Fruit fly (Drosophila melanogaster) whole organism, embryonic: ENCODE measurements around the gene shv.

ENCODE experiments used
- ATbp ChIP-seq: fragments of 200-800 bp; sonication (Bioruptor generic); optimal IDR thresholded peaks from 2 replicates; lab custom pipeline; 2017; ENCODE audit warnings: missing biosample characterization, mild to moderate bottlenecking, missing genetic modification characterization, missing genetic modification reagents
- Asciz ChIP-seq: fragments of 200-800 bp; sonication (Bioruptor generic); optimal IDR thresholded peaks from 2 replicates; lab custom pipeline; 2017; ENCODE audit warnings: missing biosample characterization, mild to moderate bottlenecking, missing genetic modification characterization, missing genetic modification reagents
- CG10565 ChIP-seq: fragments of 200-800 bp; sonication (Bioruptor generic); optimal IDR thresholded peaks from 3 replicates; lab custom pipeline; 2016; ENCODE audit warnings: missing biosample characterization, mild to moderate bottlenecking, missing genetic modification characterization
- CG11398 ChIP-seq: fragments of 200-800 bp; sonication (Bioruptor generic); optimal IDR thresholded peaks from 2 replicates; lab custom pipeline; 2016; ENCODE audit warnings: missing biosample characterization, missing genetic modification characterization
- CG11723 ChIP-seq: fragments of 200-800 bp; sonication (Bioruptor generic); optimal IDR thresholded peaks from 2 replicates; lab custom pipeline; 2017; ENCODE audit warnings: missing biosample characterization, mild to moderate bottlenecking, missing genetic modification characterization
- CG12391 ChIP-seq: fragments of 200-800 bp; sonication (Bioruptor generic); optimal IDR thresholded peaks from 3 replicates; lab custom pipeline; 2018; ENCODE audit warnings: missing biosample characterization, mild to moderate bottlenecking, missing genetic modification characterization, moderate library complexity
- CG17359 ChIP-seq: fragments of 200-800 bp; sonication (Bioruptor generic); optimal IDR thresholded peaks from 3 replicates; lab custom pipeline; 2018; ENCODE audit warnings: missing biosample characterization, mild to moderate bottlenecking, missing genetic modification characterization, moderate library complexity
- CG17361 ChIP-seq: fragments of 200-800 bp; sonication (Bioruptor generic); IDR thresholded peaks from 3 replicates; pipeline ENCODE4 v1.3.6; 2022; ENCODE audit warnings: missing biosample characterization, missing genetic modification characterization
- CG2199 ChIP-seq: fragments of 200-800 bp; sonication (Bioruptor generic); IDR thresholded peaks from 3 replicates; pipeline ENCODE4 v1.3.6; 2022; ENCODE audit warnings: missing biosample characterization, missing genetic modification characterization
- CG3065 ChIP-seq: fragments of 200-800 bp; sonication (Bioruptor generic); optimal IDR thresholded peaks from 2 replicates; lab custom pipeline; 2016; ENCODE audit warnings: missing biosample characterization, missing genetic modification characterization
- CG3281 ChIP-seq: fragments of 200-800 bp; sonication (Bioruptor generic); optimal IDR thresholded peaks from 3 replicates; lab custom pipeline; 2017; ENCODE audit warnings: missing biosample characterization, mild to moderate bottlenecking, missing genetic modification characterization
- CG34224 ChIP-seq: fragments of 200-800 bp; sonication (Bioruptor generic); IDR thresholded peaks from 3 replicates; pipeline ENCODE4 v1.3.6; 2022; ENCODE audit warnings: missing biosample characterization, missing genetic modification characterization; ENCODE audit not compliant: partially characterized antibody
- CG5180 ChIP-seq: fragments of 200-800 bp; sonication (Bioruptor generic); optimal IDR thresholded peaks from 3 replicates; lab custom pipeline; 2017; ENCODE audit warnings: missing biosample characterization, missing genetic modification characterization, mild to moderate bottlenecking, moderate library complexity, missing genetic modification reagents
- CG6765 ChIP-seq: fragments of 200-800 bp; sonication (Bioruptor generic); optimal IDR thresholded peaks from 3 replicates; lab custom pipeline; 2017; ENCODE audit warnings: missing biosample characterization, mild to moderate bottlenecking, missing genetic modification characterization
- CG8089 ChIP-seq: fragments of 200-800 bp; sonication (Bioruptor generic); optimal IDR thresholded peaks from 3 replicates; lab custom pipeline; 2016; ENCODE audit warnings: missing biosample characterization, missing genetic modification characterization
- CG8924 ChIP-seq: fragments of 200-800 bp; optimal IDR thresholded peaks from 3 replicates; lab custom pipeline; 2019; ENCODE audit warnings: missing biosample characterization, mild to moderate bottlenecking, missing genetic modification characterization, moderate library complexity
- CG8944 ChIP-seq: fragments of 200-800 bp; sonication (Bioruptor generic); optimal IDR thresholded peaks from 3 replicates; lab custom pipeline; 2016; ENCODE audit warnings: missing biosample characterization, missing genetic modification characterization
- CoRest ChIP-seq: fragments of 200-800 bp; sonication (Bioruptor generic); optimal IDR thresholded peaks from 3 replicates; lab custom pipeline; 2018; ENCODE audit warnings: missing biosample characterization, mild to moderate bottlenecking, missing genetic modification characterization, moderate library complexity
- D ChIP-seq, 2 experiments: fragments of 200-800 bp in 1 of 2; fragments of >200 bp in 1 of 2; sonication (Bioruptor generic) in 1 of 2; optimal IDR thresholded peaks; 2 replicates in 1 of 2; 3 replicates in 1 of 2; lab custom pipeline; 2017; ENCODE audit warnings: mild to moderate bottlenecking in 1 of 2, missing biosample characterization in 1 of 2, missing genetic modification characterization in 1 of 2, missing genetic modification reagents in 1 of 2
- D19B ChIP-seq: fragments of 200-800 bp; sonication (Bioruptor generic); optimal IDR thresholded peaks from 2 replicates; lab custom pipeline; 2017; ENCODE audit warnings: missing biosample characterization, mild to moderate bottlenecking, missing genetic modification characterization
- Ets65A ChIP-seq: fragments of 200-800 bp; sonication (Bioruptor generic); peaks from one replicate; lab custom pipeline; 2016; ENCODE audit warnings: missing biosample characterization, missing genetic modification characterization
- HmgZ ChIP-seq: fragments of 200-800 bp; sonication (Bioruptor generic); optimal IDR thresholded peaks from 2 replicates; lab custom pipeline; 2018; ENCODE audit warnings: missing biosample characterization, mild to moderate bottlenecking, missing genetic modification characterization
- Hsf ChIP-seq: fragments of 200-800 bp; sonication (Bioruptor generic); optimal IDR thresholded peaks from 3 replicates; lab custom pipeline; 2016; ENCODE audit warnings: missing biosample characterization, missing genetic modification characterization
- Lim3 ChIP-seq: fragments of 200-800 bp; sonication (Bioruptor generic); IDR thresholded peaks from 2 replicates; pipeline ENCODE4 v1.3.6; 2022; ENCODE audit warnings: missing biosample characterization, missing genetic modification characterization
- Mad ChIP-seq: fragments of 200-800 bp; sonication (Bioruptor generic); optimal IDR thresholded peaks from 2 replicates; lab custom pipeline; 2016; ENCODE audit warnings: missing biosample characterization, missing genetic modification characterization
- Med ChIP-seq: fragments of 200-800 bp; sonication (Bioruptor generic); peaks from one replicate; lab custom pipeline; 2016; ENCODE audit warnings: missing biosample characterization, missing genetic modification characterization, mild to moderate bottlenecking, inconsistent platforms, moderate library complexity
- Meics ChIP-seq: fragments of 200-800 bp; sonication (Bioruptor generic); optimal IDR thresholded peaks from 2 replicates; lab custom pipeline; 2017; ENCODE audit warnings: missing biosample characterization, mild to moderate bottlenecking, missing genetic modification characterization
- Neu2 ChIP-seq: fragments of 200-800 bp; sonication (Bioruptor generic); optimal IDR thresholded peaks from 3 replicates; lab custom pipeline; 2016; ENCODE audit warnings: missing biosample characterization, missing genetic modification characterization, borderline replicate concordance
- Nf-YC ChIP-seq: fragments of 200-800 bp; optimal IDR thresholded peaks from 3 replicates; lab custom pipeline; 2019; ENCODE audit warnings: missing biosample characterization, mild to moderate bottlenecking, missing genetic modification characterization, moderate library complexity
- PHDP ChIP-seq: fragments of 200-800 bp; sonication (Bioruptor generic); optimal IDR thresholded peaks from 3 replicates; lab custom pipeline; 2018; ENCODE audit warnings: missing biosample characterization, mild to moderate bottlenecking, missing genetic modification characterization, moderate library complexity
- Poxn ChIP-seq: fragments of 200-800 bp; sonication (Bioruptor generic); IDR thresholded peaks from 2 replicates; pipeline ENCODE4 v1.3.6; 2022; ENCODE audit warnings: missing biosample characterization, missing genetic modification characterization
- Ptx1 ChIP-seq: fragments of 200-800 bp; sonication (Bioruptor generic); IDR thresholded peaks from 2 replicates; pipeline ENCODE4 v1.3.6; 2022; ENCODE audit warnings: missing biosample characterization, missing genetic modification characterization
- YL-1 ChIP-seq: fragments of 200-800 bp; sonication (Bioruptor generic); optimal IDR thresholded peaks from 3 replicates; lab custom pipeline; 2017; ENCODE audit warnings: missing biosample characterization, mild to moderate bottlenecking, missing genetic modification characterization
- br ChIP-seq: fragments of >200 bp; optimal IDR thresholded peaks from 2 replicates; lab custom pipeline; 2017
- bsh ChIP-seq, 2 experiments: fragments of 200-800 bp; sonication (Bioruptor generic); optimal IDR thresholded peaks; 2 replicates each; lab custom pipeline; 2017 to 2018; ENCODE audit warnings: mild to moderate bottlenecking in 2 of 2, missing biosample characterization in 2 of 2, missing genetic modification characterization in 2 of 2, moderate library complexity in 1 of 2
- btn ChIP-seq: fragments of 200-800 bp; sonication (Bioruptor generic); optimal IDR thresholded peaks from 2 replicates; lab custom pipeline; 2016; ENCODE audit warnings: missing biosample characterization, missing genetic modification characterization
- chn ChIP-seq: fragments of 200-800 bp; sonication (Bioruptor generic); optimal IDR thresholded peaks from 2 replicates; lab custom pipeline; 2016; ENCODE audit warnings: missing biosample characterization, missing genetic modification characterization
- crol ChIP-seq: fragments of 200-800 bp; sonication (Bioruptor generic); IDR thresholded peaks from 2 replicates; pipeline ENCODE4 v1.3.6; 2022; ENCODE audit warnings: missing biosample characterization, missing genetic modification characterization
- grau ChIP-seq: fragments of 200-800 bp; optimal IDR thresholded peaks from 3 replicates; lab custom pipeline; 2019; ENCODE audit warnings: missing biosample characterization, mild to moderate bottlenecking, missing genetic modification characterization, moderate library complexity
- insv ChIP-seq, 2 experiments: fragments of 200-800 bp; sonication (Bioruptor generic); optimal IDR thresholded peaks; 3 replicates each; lab custom pipeline; 2016 to 2018; ENCODE audit warnings: missing biosample characterization in 2 of 2, missing genetic modification characterization in 2 of 2
- kay ChIP-seq: fragments of 200-800 bp; sonication (Bioruptor generic); optimal IDR thresholded peaks from 2 replicates; lab custom pipeline; 2016; ENCODE audit warnings: missing biosample characterization, missing genetic modification characterization
- nerfin-1 ChIP-seq: fragments of 200-800 bp; sonication (Bioruptor generic); optimal IDR thresholded peaks from 3 replicates; lab custom pipeline; 2019; ENCODE audit warnings: missing biosample characterization, mild to moderate bottlenecking, missing genetic modification characterization, moderate library complexity
- odd ChIP-seq: fragments of 200-800 bp; sonication (Bioruptor generic); optimal IDR thresholded peaks from 2 replicates; lab custom pipeline; 2017; ENCODE audit warnings: missing biosample characterization, mild to moderate bottlenecking, missing genetic modification characterization
- pho ChIP-seq: fragments of 200-800 bp; sonication (Bioruptor generic); optimal IDR thresholded peaks from 2 replicates; lab custom pipeline; 2016; ENCODE audit warnings: missing biosample characterization, missing genetic modification characterization
- salm ChIP-seq: fragments of 200-800 bp; sonication (Bioruptor generic); optimal IDR thresholded peaks from 2 replicates; lab custom pipeline; 2018; ENCODE audit warnings: missing biosample characterization, mild to moderate bottlenecking, missing genetic modification characterization

The shv gene

DNA sequence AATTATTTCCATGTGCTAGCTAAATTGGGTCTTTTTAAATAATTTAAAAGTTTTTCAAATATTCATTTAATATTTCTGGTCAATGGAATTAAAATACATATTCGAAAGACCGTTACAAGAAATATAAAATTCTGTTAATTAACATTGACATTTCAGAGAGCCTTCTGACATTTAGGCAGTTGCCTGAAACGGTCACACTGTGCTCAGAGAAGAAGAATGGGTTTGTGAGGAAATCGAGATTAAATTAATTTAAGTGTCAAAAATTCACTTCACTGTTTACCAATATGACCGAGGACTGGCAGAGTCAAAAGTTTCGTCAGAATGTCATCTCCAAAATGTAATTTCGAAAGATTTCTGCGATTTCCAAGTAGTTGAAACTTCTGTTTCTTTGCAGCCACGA is 19.9 kb downstream of the shv start, which contains the start of gene MED15 (continued):
- TF ChIP-seq ATbp (GFP tag; lab: Kevin White, UChicago) = no peak
- no peak for TF ChIP-seq Mad (GFP tag; lab: Kevin White, UChicago)
- TF ChIP-seq CG8944 (GFP tag; lab: Kevin White, UChicago) = no peak
- TF ChIP-seq D19B (GFP tag; lab: Kevin White, UChicago) = no peak
- TF ChIP-seq Nf-YC (tag; lab: Kevin White, UChicago) = peak; percentile 25
- no peak for TF ChIP-seq salm
- no peak for TF ChIP-seq CG17359 (tag; lab: Kevin White, UChicago)
- TF ChIP-seq CG3065 = no peak
- no peak for TF ChIP-seq CG17361 (GFP tag; lab: Robert Waterston, UW)
- TF ChIP-seq HmgZ (tag; lab: Kevin White, UChicago) = no peak
- no peak for TF ChIP-seq CG2199 (GFP tag; lab: Robert Waterston, UW)
- no peak for TF ChIP-seq CG11723 (GFP tag; lab: Kevin White, UChicago)
- TF ChIP-seq CoRest (tag; lab: Kevin White, UChicago) = no peak
- TF ChIP-seq odd = no peak

- no peak for TF ChIP-seq CG11398 (GFP tag; lab: Kevin White, UChicago)
- no peak for TF ChIP-seq D (optimal IDR thresholded peaks at IDR 0.05; lab: Kevin White, UChicago)
- no peak for TF ChIP-seq D (GFP tag; optimal IDR thresholded peaks at IDR 0.05; lab: Kevin White, UChicago)
Measured at dm6 chr2L:475920-476319, 23.0 kb downstream of the shv start, which contains the start of gene ush. ush (plus strand) TSS chr2L:476220.

dm6 chr2L:478173-478572 is 25.3 kb downstream of the shv start:
- TF ChIP-seq br = no peak
- TF ChIP-seq Ets65A (GFP tag; lab: Kevin White, UChicago) = peak; percentile 47
- peak; percentile 26 for TF ChIP-seq Med (GFP tag; lab: Kevin White, UChicago)

DNA sequence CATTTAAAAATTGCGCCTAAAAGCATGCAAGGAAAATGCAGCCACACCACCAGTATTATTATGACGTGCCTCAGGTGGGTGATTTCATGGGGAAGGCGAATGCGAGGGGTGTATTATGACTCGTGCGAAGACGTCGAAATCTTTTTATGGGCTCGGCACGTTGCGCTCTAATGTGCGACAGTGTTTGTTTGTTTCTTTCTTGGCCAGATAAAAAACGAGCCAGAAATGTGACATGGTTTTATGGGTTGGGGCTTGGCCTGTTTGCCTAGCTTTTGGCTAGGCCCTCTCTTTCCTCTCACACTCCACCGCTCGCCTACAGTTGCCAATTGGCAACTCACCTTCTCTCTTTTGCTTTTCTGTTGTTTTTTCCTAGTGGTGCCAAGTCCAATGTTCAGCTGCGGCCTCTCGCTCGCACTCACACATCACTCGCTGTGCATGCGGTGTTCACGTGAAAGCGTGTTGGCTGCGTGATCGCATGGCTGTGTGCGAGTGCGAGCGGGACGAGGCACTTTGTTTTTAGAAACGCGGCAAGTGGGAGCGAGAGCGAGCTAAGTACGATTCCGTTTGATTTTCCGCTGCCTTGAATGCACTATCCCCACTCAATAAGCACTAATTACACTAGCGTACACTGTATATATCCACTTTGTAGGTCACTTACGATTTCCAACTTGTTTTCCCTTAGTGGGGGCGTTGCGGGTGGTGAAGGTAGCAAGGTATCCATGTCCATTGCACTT is 26.0 kb downstream of the shv start:
- peak; percentile 37 for TF ChIP-seq CG5180 (GFP tag; lab: Kevin White, UChicago)
- TF ChIP-seq chn (GFP tag; lab: Kevin White, UChicago) = peak; percentile 70
- TF ChIP-seq Hsf (GFP tag; lab: Kevin White, UChicago) = no peak
- TF ChIP-seq bsh (GFP tag; optimal IDR thresholded peaks at IDR 0.05; lab: Kevin White, UChicago) = peak; percentile 13 to 100
- TF ChIP-seq salm = peak; percentile 47
- peak; percentile 54 for TF ChIP-seq CG6765 (GFP tag; lab: Kevin White, UChicago)
- TF ChIP-seq Ptx1 (GFP tag; lab: Robert Waterston, UW) = no peak
- TF ChIP-seq YL-1 (GFP tag; lab: Kevin White, UChicago) = peak; percentile 27
- no peak for TF ChIP-seq Lim3 (GFP tag; lab: Robert Waterston, UW)
- peak; percentile 8 for TF ChIP-seq CG8924
- peak; percentile 12 for TF ChIP-seq nerfin-1 (tag; lab: Kevin White, UChicago)
- no peak for TF ChIP-seq btn
- no peak for TF ChIP-seq Poxn (GFP tag; lab: Robert Waterston, UW)
- no peak for TF ChIP-seq CG8089 (GFP tag; lab: Kevin White, UChicago)
- TF ChIP-seq PHDP (tag; lab: Kevin White, UChicago) = peak; percentile 47
- no peak for TF ChIP-seq Asciz (GFP tag; lab: Kevin White, UChicago)
- TF ChIP-seq pho (GFP tag; lab: Kevin White, UChicago) = peak; percentile 27
- no peak for TF ChIP-seq CG10565
- TF ChIP-seq crol (GFP tag; lab: Robert Waterston, UW) = no peak
- peak; percentile 18 for TF ChIP-seq Neu2 (GFP tag; lab: Kevin White, UChicago)
- peak; percentile 89 for TF ChIP-seq kay (GFP tag; lab: Kevin White, UChicago)
- TF ChIP-seq CG3281 (GFP tag; lab: Kevin White, UChicago) = peak; percentile 5
- TF ChIP-seq Meics = peak; percentile 37
- TF ChIP-seq grau (tag; lab: Kevin White, UChicago) = peak; percentile 25
- TF ChIP-seq CG34224 = no peak
- TF ChIP-seq CG12391 = peak; percentile 15
- peak in 1 of 2 experiments; percentile 31 for TF ChIP-seq insv (GFP tag; optimal IDR thresholded peaks at IDR 0.05; lab: Kevin White, UChicago)
